Fruit fly (Drosophila melanogaster) whole organism, embryonic: ENCODE data around the gene mRpS2.
A peak's percentile ranks its signal among the peaks of the same experiment; 100 is the strongest.

ENCODE experiments used
- BEAF-32 ChIP-seq: fragments of 200-800 bp; sonication (Bioruptor generic); optimal IDR thresholded peaks from 3 replicates; lab custom pipeline; 2017; ENCODE audit warnings: missing biosample characterization, missing genetic modification characterization, mild to moderate bottlenecking, moderate library complexity, missing genetic modification reagents
- CG11247 ChIP-seq: fragments of 200-800 bp; sonication (Bioruptor generic); IDR thresholded peaks from 2 replicates; pipeline ENCODE4 v1.3.6; 2022; ENCODE audit warnings: missing biosample characterization, missing genetic modification characterization
- CG12299 ChIP-seq: fragments of 200-800 bp; sonication (Bioruptor generic); optimal IDR thresholded peaks from 2 replicates; lab custom pipeline; 2018; ENCODE audit warnings: missing biosample characterization, mild to moderate bottlenecking, missing genetic modification characterization
- CG13287 ChIP-seq: fragments of 200-800 bp; sonication (Bioruptor generic); IDR thresholded peaks from 2 replicates; pipeline ENCODE4 v1.3.6; 2022; ENCODE audit warnings: missing biosample characterization, missing genetic modification characterization; ENCODE audit not compliant: partially characterized antibody
- CG14441 ChIP-seq: fragments of 200-800 bp; sonication (Bioruptor generic); IDR thresholded peaks from 2 replicates; pipeline ENCODE4 v1.3.6; 2022; ENCODE audit warnings: missing biosample characterization, missing genetic modification characterization
- CG14710 ChIP-seq: fragments of 200-800 bp; sonication (Bioruptor generic); optimal IDR thresholded peaks from 3 replicates; lab custom pipeline; 2019; ENCODE audit warnings: missing biosample characterization, mild to moderate bottlenecking, missing genetic modification characterization, moderate library complexity
- CG15011 ChIP-seq: fragments of 200-800 bp; sonication (Bioruptor generic); optimal IDR thresholded peaks from 3 replicates; lab custom pipeline; 2018; ENCODE audit warnings: missing biosample characterization, mild to moderate bottlenecking, missing genetic modification characterization
- CG1602 ChIP-seq: fragments of 200-800 bp; sonication (Bioruptor generic); optimal IDR thresholded peaks from 3 replicates; lab custom pipeline; 2016; ENCODE audit warnings: missing biosample characterization, missing genetic modification characterization
- CG16813 ChIP-seq: fragments of 200-800 bp; sonication (Bioruptor generic); IDR thresholded peaks from 3 replicates; pipeline ENCODE4 v1.3.6; 2022; ENCODE audit warnings: missing biosample characterization, missing genetic modification characterization; ENCODE audit not compliant: partially characterized antibody
- CG34422 ChIP-seq: fragments of 200-800 bp; sonication (Bioruptor generic); IDR thresholded peaks from 3 replicates; pipeline ENCODE4 v1.3.6; 2022; ENCODE audit warnings: missing biosample characterization, missing genetic modification characterization
- CG3847 ChIP-seq: fragments of 200-800 bp; sonication (Bioruptor generic); IDR thresholded peaks from 2 replicates; pipeline ENCODE4 v1.3.6; 2022; ENCODE audit warnings: missing biosample characterization, missing genetic modification characterization
- CG5953 ChIP-seq: fragments of 200-800 bp; sonication (Bioruptor generic); IDR thresholded peaks from 2 replicates; pipeline ENCODE4 v1.3.6; 2022; ENCODE audit warnings: missing biosample characterization, missing genetic modification characterization
- CG6765 ChIP-seq: fragments of 200-800 bp; sonication (Bioruptor generic); optimal IDR thresholded peaks from 3 replicates; lab custom pipeline; 2017; ENCODE audit warnings: missing biosample characterization, mild to moderate bottlenecking, missing genetic modification characterization
- CG6791 ChIP-seq: fragments of 200-800 bp; sonication (Bioruptor generic); IDR thresholded peaks from 3 replicates; pipeline ENCODE4 v1.3.6; 2022; ENCODE audit warnings: missing biosample characterization, missing genetic modification characterization; ENCODE audit not compliant: partially characterized antibody
- CG7271 ChIP-seq: fragments of 200-800 bp; sonication (Bioruptor generic); optimal IDR thresholded peaks from 2 replicates; lab custom pipeline; 2018; ENCODE audit warnings: missing biosample characterization, mild to moderate bottlenecking, missing genetic modification characterization, moderate library complexity
- CG7556 ChIP-seq: fragments of 200-800 bp; sonication (Bioruptor generic); optimal IDR thresholded peaks from 2 replicates; lab custom pipeline; 2017; ENCODE audit warnings: missing biosample characterization, mild to moderate bottlenecking, missing genetic modification characterization
- Dip3 ChIP-seq: fragments of 200-800 bp; sonication (Bioruptor generic); optimal IDR thresholded peaks from 3 replicates; lab custom pipeline; 2016; ENCODE audit warnings: missing biosample characterization, missing genetic modification characterization
- Dll ChIP-seq: fragments of 200-800 bp; sonication (Bioruptor generic); IDR thresholded peaks from 4 replicates; pipeline ENCODE4 v1.3.6; 2022; ENCODE audit warnings: missing biosample characterization, missing genetic modification characterization; ENCODE audit not compliant: partially characterized antibody
- ERR ChIP-seq: fragments of 200-800 bp; sonication (Bioruptor generic); optimal IDR thresholded peaks from 2 replicates; lab custom pipeline; 2016; ENCODE audit warnings: missing biosample characterization, missing genetic modification characterization
- NC2α ChIP-seq: fragments of 200-800 bp; sonication (Bioruptor generic); optimal IDR thresholded peaks from 2 replicates; lab custom pipeline; 2016; ENCODE audit warnings: missing biosample characterization, missing genetic modification characterization
- Oli ChIP-seq: fragments of 200-800 bp; sonication (Bioruptor generic); optimal IDR thresholded peaks from 2 replicates; lab custom pipeline; 2018; ENCODE audit warnings: missing biosample characterization, mild to moderate bottlenecking, missing genetic modification characterization, moderate library complexity
- Pdp1 ChIP-seq, 2 experiments: fragments of 200-800 bp; sonication (Bioruptor generic); optimal IDR thresholded peaks; 3 replicates each; lab custom pipeline; 2016; ENCODE audit warnings: missing biosample characterization in 2 of 2, missing genetic modification characterization in 2 of 2, mild to moderate bottlenecking in 1 of 2, moderate library complexity in 1 of 2
- Sox102F ChIP-seq: fragments of 200-800 bp; sonication (Bioruptor generic); optimal IDR thresholded peaks from 2 replicates; lab custom pipeline; 2018; ENCODE audit warnings: missing biosample characterization, mild to moderate bottlenecking, missing genetic modification characterization, moderate library complexity
- Spps ChIP-seq: fragments of 200-800 bp; sonication (Bioruptor generic); optimal IDR thresholded peaks from 2 replicates; lab custom pipeline; 2018; ENCODE audit warnings: missing biosample characterization, mild to moderate bottlenecking, missing genetic modification characterization
- TFAM ChIP-seq: fragments of 200-800 bp; sonication (Bioruptor generic); optimal IDR thresholded peaks from 2 replicates; lab custom pipeline; 2017; ENCODE audit warnings: missing biosample characterization, missing genetic modification characterization, inconsistent platforms
- Usf ChIP-seq: fragments of 200-800 bp; sonication (Bioruptor generic); optimal IDR thresholded peaks from 2 replicates; lab custom pipeline; 2017; ENCODE audit warnings: missing genotype, missing biosample characterization, missing genetic modification characterization
- ap ChIP-seq: fragments of 200-800 bp; sonication (Bioruptor generic); IDR thresholded peaks from 2 replicates; pipeline ENCODE4 v1.3.6; 2022; ENCODE audit warnings: missing biosample characterization, missing genetic modification characterization
- ash1 ChIP-seq: fragments of 200-800 bp; sonication (Bioruptor generic); optimal IDR thresholded peaks from 2 replicates; lab custom pipeline; 2018; ENCODE audit warnings: missing biosample characterization, mild to moderate bottlenecking, missing genetic modification characterization
- cad ChIP-seq: fragments of >200 bp; optimal IDR thresholded peaks from 2 replicates; lab custom pipeline; 2017; ENCODE audit warnings: missing biosample characterization, missing genetic modification characterization
- ci ChIP-seq: fragments of 200-800 bp; sonication (Bioruptor generic); IDR thresholded peaks from 3 replicates; pipeline ENCODE4 v1.3.6; 2022; ENCODE audit warnings: missing biosample characterization, missing genetic modification characterization
- dan ChIP-seq: fragments of 200-800 bp; sonication (Bioruptor generic); IDR thresholded peaks from 2 replicates; pipeline ENCODE4 v1.3.6; 2022; ENCODE audit warnings: missing biosample characterization, missing genetic modification characterization
- ems ChIP-seq: fragments of 200-800 bp; sonication (Bioruptor generic); optimal IDR thresholded peaks from 3 replicates; lab custom pipeline; 2016; ENCODE audit warnings: missing biosample characterization, missing genetic modification characterization
- ewg ChIP-seq: fragments of 200-800 bp; sonication (Bioruptor generic); optimal IDR thresholded peaks from 3 replicates; lab custom pipeline; 2017; ENCODE audit warnings: mild to moderate bottlenecking, missing biosample characterization, missing genetic modification reagents, missing genetic modification characterization
- fru ChIP-seq: fragments of >200 bp; optimal IDR thresholded peaks from 2 replicates; lab custom pipeline; 2017
- gsb ChIP-seq: fragments of 200-800 bp; sonication (Bioruptor generic); IDR thresholded peaks from 2 replicates; pipeline ENCODE4 v1.3.6; 2022; ENCODE audit warnings: missing biosample characterization, missing genetic modification characterization
- ind ChIP-seq: fragments of 200-800 bp; sonication (Bioruptor generic); optimal IDR thresholded peaks from 3 replicates; lab custom pipeline; 2016; ENCODE audit warnings: missing biosample characterization, missing genetic modification characterization
- inv ChIP-seq: fragments of 200-800 bp; sonication (Bioruptor generic); IDR thresholded peaks from 2 replicates; pipeline ENCODE4 v1.3.6; 2022; ENCODE audit warnings: missing biosample characterization, missing genetic modification characterization; ENCODE audit not compliant: partially characterized antibody
- jumu ChIP-seq: fragments of 200-800 bp; sonication (Bioruptor generic); optimal IDR thresholded peaks from 3 replicates; lab custom pipeline; 2016; ENCODE audit warnings: missing biosample characterization, missing genetic modification characterization
- lmd ChIP-seq: fragments of 200-800 bp; sonication (Bioruptor generic); IDR thresholded peaks from 2 replicates; pipeline ENCODE4 v1.3.6; 2022; ENCODE audit warnings: missing biosample characterization, missing genetic modification characterization
- luna ChIP-seq: fragments of 200-800 bp; sonication (Bioruptor generic); optimal IDR thresholded peaks from 2 replicates; lab custom pipeline; 2016; ENCODE audit warnings: missing biosample characterization, missing genetic modification characterization
- maf-S ChIP-seq: fragments of 200-800 bp; sonication (Bioruptor generic); optimal IDR thresholded peaks from 2 replicates; lab custom pipeline; 2016; ENCODE audit warnings: missing biosample characterization, missing genetic modification characterization
- mld ChIP-seq: fragments of 200-800 bp; sonication (Bioruptor generic); IDR thresholded peaks from 3 replicates; pipeline ENCODE4 v1.3.6; 2022; ENCODE audit warnings: missing biosample characterization, missing genetic modification characterization; ENCODE audit not compliant: partially characterized antibody
- nerfin-1 ChIP-seq: fragments of 200-800 bp; sonication (Bioruptor generic); optimal IDR thresholded peaks from 3 replicates; lab custom pipeline; 2019; ENCODE audit warnings: missing biosample characterization, mild to moderate bottlenecking, missing genetic modification characterization, moderate library complexity
- org-1 ChIP-seq: fragments of 200-800 bp; sonication (Bioruptor generic); optimal IDR thresholded peaks from 2 replicates; lab custom pipeline; 2017; ENCODE audit warnings: missing biosample characterization, missing genetic modification characterization
- pita ChIP-seq: fragments of 200-800 bp; sonication (Bioruptor generic); optimal IDR thresholded peaks from 2 replicates; lab custom pipeline; 2017; ENCODE audit warnings: missing biosample characterization, mild to moderate bottlenecking, missing genetic modification characterization
- schlank ChIP-seq: fragments of 200-800 bp; sonication (Bioruptor generic); optimal IDR thresholded peaks from 2 replicates; lab custom pipeline; 2018; ENCODE audit warnings: missing biosample characterization, mild to moderate bottlenecking, missing genetic modification characterization
- scrt ChIP-seq: fragments of 200-800 bp; sonication (Bioruptor generic); optimal IDR thresholded peaks from 2 replicates; lab custom pipeline; 2018; ENCODE audit warnings: missing biosample characterization, mild to moderate bottlenecking, missing genetic modification characterization, moderate library complexity
- slou ChIP-seq: fragments of 200-800 bp; sonication (Bioruptor generic); optimal IDR thresholded peaks from 3 replicates; lab custom pipeline; 2016; ENCODE audit warnings: missing biosample characterization, missing genetic modification characterization
- tio ChIP-seq: fragments of 200-800 bp; sonication (Bioruptor generic); optimal IDR thresholded peaks from 2 replicates; lab custom pipeline; 2017; ENCODE audit warnings: missing biosample characterization, missing genetic modification characterization, inconsistent platforms
- tx ChIP-seq: fragments of 200-800 bp; sonication (Bioruptor generic); optimal IDR thresholded peaks from 2 replicates; lab custom pipeline; 2016; ENCODE audit warnings: missing biosample characterization, missing genetic modification characterization
- unpg ChIP-seq: fragments of 200-800 bp; sonication (Bioruptor generic); optimal IDR thresholded peaks from 3 replicates; lab custom pipeline; 2018; ENCODE audit warnings: missing biosample characterization, mild to moderate bottlenecking, missing genetic modification characterization, moderate library complexity
- zf30C ChIP-seq: fragments of 200-800 bp; sonication (Bioruptor generic); optimal IDR thresholded peaks from 3 replicates; lab custom pipeline; 2018; ENCODE audit warnings: missing biosample characterization, mild to moderate bottlenecking, missing genetic modification characterization

mRpS2 gene

dm6 chr2L:4883023-4883392 lies 32.8 kb upstream of the mRpS2 start, which contains the start of the genes Cf2 and CG3008 (continued):
- peak; percentile 77 for TF ChIP-seq CG6791
- no peak for TF ChIP-seq org-1 (GFP tag; lab: Kevin White, UChicago)
- TF ChIP-seq Sox102F (GFP tag; lab: Kevin White, UChicago) = no peak
- peak; percentile 12 for TF ChIP-seq ems (GFP tag; lab: Kevin White, UChicago)
- no peak for TF ChIP-seq zf30C (GFP tag; lab: Kevin White, UChicago)
- no peak for TF ChIP-seq CG15011 (GFP tag; lab: Kevin White, UChicago)
- TF ChIP-seq ind (GFP tag; lab: Kevin White, UChicago) = no peak
- no peak for TF ChIP-seq ERR (GFP tag; lab: Kevin White, UChicago)
- TF ChIP-seq luna (GFP tag; lab: Kevin White, UChicago) = no peak
- no peak for TF ChIP-seq lmd (GFP tag; lab: Robert Waterston, UW)
- no peak for TF ChIP-seq TFAM (GFP tag; lab: Kevin White, UChicago)
- no peak for TF ChIP-seq nerfin-1 (tag; lab: Kevin White, UChicago)
- no peak for TF ChIP-seq jumu (GFP tag; lab: Kevin White, UChicago)
- no peak for TF ChIP-seq CG14441 (GFP tag; lab: Robert Waterston, UW)
- TF ChIP-seq cad (GFP tag; lab: Kevin White, UChicago) = no peak
- no peak for TF ChIP-seq NC2α (GFP tag; lab: Kevin White, UChicago)
- TF ChIP-seq CG6765 (GFP tag; lab: Kevin White, UChicago) = no peak
- TF ChIP-seq maf-S = no peak
- TF ChIP-seq CG3847 = peak; percentile 44; the same call in 1 of the 2 replicates
- no peak for TF ChIP-seq Usf (GFP tag; lab: Kevin White, UChicago)
- TF ChIP-seq ci (GFP tag; lab: Robert Waterston, UW) = no peak
- TF ChIP-seq pita (GFP tag; lab: Kevin White, UChicago) = no peak
- no peak for TF ChIP-seq CG5953 (GFP tag; lab: Robert Waterston, UW)
- no peak for TF ChIP-seq unpg (GFP tag; lab: Kevin White, UChicago)
- TF ChIP-seq CG7271 (tag; lab: Kevin White, UChicago) = no peak
- TF ChIP-seq Dll (GFP tag; lab: Robert Waterston, UW) = peak; percentile 90
- peak; percentile 92 for TF ChIP-seq BEAF-32
- no peak for TF ChIP-seq tio (GFP tag; lab: Kevin White, UChicago)
- TF ChIP-seq CG16813 (GFP tag; lab: Robert Waterston, UW) = peak; percentile 89
- TF ChIP-seq fru (lab: Kevin White, UChicago) = no peak
- no peak for TF ChIP-seq CG34422 (GFP tag; lab: Robert Waterston, UW)
- no peak for TF ChIP-seq Spps
- TF ChIP-seq CG13287 = peak; percentile 89
- TF ChIP-seq mld (GFP tag; lab: Robert Waterston, UW) = peak; percentile 52; the same call in 1 of the 3 replicates
- TF ChIP-seq gsb (GFP tag; lab: Robert Waterston, UW) = no peak
- TF ChIP-seq ap = no peak
- no peak for TF ChIP-seq slou (GFP tag; lab: Kevin White, UChicago)
- no peak for TF ChIP-seq CG11247 (GFP tag; lab: Robert Waterston, UW)
- no peak for TF ChIP-seq Dip3 (GFP tag; lab: Kevin White, UChicago)
- TF ChIP-seq Pdp1 (GFP tag; optimal IDR thresholded peaks at IDR 0.05; lab: Kevin White, UChicago) = peak in 1 of 2 experiments; percentile 38
- no peak for TF ChIP-seq schlank
- TF ChIP-seq tx (GFP tag; lab: Kevin White, UChicago) = no peak
- TF ChIP-seq ash1 (GFP tag; lab: Kevin White, UChicago) = no peak
- peak; percentile 76 for TF ChIP-seq inv
- TF ChIP-seq scrt (GFP tag; lab: Kevin White, UChicago) = no peak
- no peak for TF ChIP-seq CG7556
- TF ChIP-seq ewg (GFP tag; lab: Kevin White, UChicago) = no peak
- peak; percentile 74 for TF ChIP-seq CG14710 (tag; lab: Kevin White, UChicago)
- no peak for TF ChIP-seq dan (GFP tag; lab: Robert Waterston, UW)
- TF ChIP-seq CG12299 (tag; lab: Kevin White, UChicago) = no peak
- TF ChIP-seq CG1602 (GFP tag; lab: Kevin White, UChicago) = no peak
- TF ChIP-seq Oli (tag; lab: Kevin White, UChicago) = no peak
